Worm (Caenorhabditis elegans): ENCODE measurements around the gene F38H4.5.
"Not testable (repeated sequence)": the region's sequence is repeated elsewhere in the genome, so short reads cannot be mapped to it uniquely, and the experiment has no call there.

DNA sequence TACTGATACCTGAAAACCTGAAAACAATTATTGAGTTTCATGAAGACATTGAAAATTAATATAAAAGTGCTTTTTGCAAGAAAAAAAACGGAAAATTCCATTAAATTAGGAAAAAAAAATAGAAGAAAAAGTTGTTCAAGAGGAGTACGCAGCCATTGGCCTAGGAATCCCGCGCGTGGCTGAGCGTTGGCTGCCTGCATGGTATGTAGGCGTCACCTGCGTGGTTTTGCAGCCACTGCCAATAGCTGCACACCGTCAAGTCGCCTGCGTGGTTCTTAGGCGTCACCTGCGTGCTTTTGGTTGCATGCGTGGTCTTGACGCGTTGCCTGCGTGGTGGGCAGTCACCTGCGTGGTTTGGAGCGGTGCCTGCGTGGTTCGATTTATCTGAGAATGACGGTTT lies 24.0 kb upstream of the F38H4.5 start, which contains the start of gene M117.6:
- TF ChIP-seq pha-4 (GFP tag; IDR thresholded peaks at IDR 0.05); pha-4 (tag; optimal IDR thresholded peaks at IDR 0.05); T20F7.1 (GFP tag; optimal IDR thresholded peaks at IDR 0.05); ZK546.5 (tag; optimal IDR thresholded peaks at IDR 0.05); unc-130 (GFP tag; optimal IDR thresholded peaks at IDR 0.05); mdt-29 (GFP tag; IDR thresholded peaks at IDR 0.05); daf-16 (GFP tag; optimal IDR thresholded peaks at IDR 0.05); daf-16 (tag; optimal IDR thresholded peaks at IDR 0.05); ceh-28 (tag; optimal IDR thresholded peaks at IDR 0.05); unc-62 (GFP tag; optimal IDR thresholded peaks at IDR 0.05 in 1 of 2); unc-62 (tag; optimal IDR thresholded peaks at IDR 0.05); aly-2 (tag; optimal IDR thresholded peaks at IDR 0.05): not testable (repeated sequence)
- peak; percentile 53; the same call in 1 of the 2 replicates for TF ChIP-seq set-16 (GFP tag; IDR thresholded peaks at IDR 0.05)

All from whole organism, L4 larva.